Worm (Caenorhabditis elegans) whole organism, late embryonic: Measurements from ENCODE around the gene ttll-12.

Source experiments
- C08G9.2 ChIP-seq: sonication (generic microtip); optimal IDR thresholded peaks from 2 replicates; lab custom pipeline; 2016; ENCODE audit warnings: mild to moderate bottlenecking, missing genetic modification characterization, moderate library complexity, missing compliant biosample characterization
- C38D4.7 ChIP-seq: fragments of 200-800 bp; sonication (Bioruptor generic); optimal IDR thresholded peaks from 2 replicates; lab custom pipeline; 2018; ENCODE audit warnings: mild to moderate bottlenecking, missing genetic modification characterization, moderate library complexity, missing compliant biosample characterization
- Y22D7AL.16 ChIP-seq: sonication (generic microtip); optimal IDR thresholded peaks from 2 replicates; lab custom pipeline; 2016; ENCODE audit warnings: missing genetic modification characterization, missing compliant biosample characterization
- ceh-2 ChIP-seq: sonication (generic microtip); optimal IDR thresholded peaks from 2 replicates; lab custom pipeline; 2016; ENCODE audit warnings: missing genotype, missing genetic modification characterization, missing compliant biosample characterization
- ceh-22 ChIP-seq: sonication (generic microtip); optimal IDR thresholded peaks from 2 replicates; lab custom pipeline; 2017; ENCODE audit warnings: missing biosample characterization, missing genetic modification characterization
- ceh-24 ChIP-seq: sonication (generic microtip); optimal IDR thresholded peaks from 2 replicates; lab custom pipeline; 2016; ENCODE audit warnings: mild to moderate bottlenecking, missing genetic modification characterization, missing compliant biosample characterization
- ceh-31 ChIP-seq: sonication (generic microtip); optimal IDR thresholded peaks from 2 replicates; lab custom pipeline; 2016; ENCODE audit warnings: missing genetic modification characterization, missing compliant biosample characterization
- ceh-34 ChIP-seq: sonication (generic microtip); optimal IDR thresholded peaks from 2 replicates; lab custom pipeline; 2016; ENCODE audit warnings: mild to moderate bottlenecking, missing genetic modification characterization, missing compliant biosample characterization
- ceh-45 ChIP-seq: fragments of 200-800 bp; sonication (Bioruptor generic); IDR thresholded peaks from 2 replicates; pipeline ENCODE4 v1.3.6; 2022; ENCODE audit warnings: missing genetic modification reagents, missing genetic modification characterization, missing compliant biosample characterization
- ceh-6 ChIP-seq: fragments of 200-800 bp; sonication (Bioruptor generic); optimal IDR thresholded peaks from 2 replicates; lab custom pipeline; 2018; ENCODE audit warnings: mild to moderate bottlenecking, missing genetic modification characterization, missing compliant biosample characterization
- ceh-9 ChIP-seq: sonication (generic microtip); optimal IDR thresholded peaks from 2 replicates; lab custom pipeline; 2016; ENCODE audit warnings: mild to moderate bottlenecking, missing genetic modification characterization, inconsistent platforms, missing compliant biosample characterization
- elt-2 ChIP-seq: sonication (generic microtip); optimal IDR thresholded peaks from 2 replicates; lab custom pipeline; 2016; ENCODE audit warnings: missing genetic modification reagents, missing genetic modification characterization, missing compliant biosample characterization
- ets-4 ChIP-seq: sonication (generic microtip); optimal IDR thresholded peaks from 2 replicates; lab custom pipeline; 2016; ENCODE audit warnings: missing genetic modification characterization, missing compliant biosample characterization
- hlh-13 ChIP-seq: fragments of 200-800 bp; sonication (Bioruptor generic); optimal IDR thresholded peaks from 2 replicates; lab custom pipeline; 2018; ENCODE audit warnings: mild to moderate bottlenecking, missing genetic modification characterization, missing compliant biosample characterization
- hlh-30 ChIP-seq: sonication (generic microtip); optimal IDR thresholded peaks from 2 replicates; lab custom pipeline; 2017; ENCODE audit warnings: antibody characterized with exemption, missing genetic modification characterization, missing compliant biosample characterization; ENCODE audit not compliant: insufficient read depth
- madf-2 ChIP-seq: sonication (generic microtip); optimal IDR thresholded peaks from 2 replicates; lab custom pipeline; 2017; ENCODE audit warnings: missing genetic modification characterization, missing compliant biosample characterization
- nhr-232 ChIP-seq: sonication (generic microtip); optimal IDR thresholded peaks from 2 replicates; lab custom pipeline; 2016; ENCODE audit warnings: missing genetic modification characterization, missing compliant biosample characterization
- pros-1 ChIP-seq: fragments of 150-350 bp; optimal IDR thresholded peaks from 2 replicates; lab custom pipeline; 2014; ENCODE audit warnings: missing biosample characterization, missing genetic modification reagents, missing genetic modification characterization
- sox-2 ChIP-seq: fragments of 200-800 bp; sonication (Bioruptor generic); IDR thresholded peaks from 2 replicates; pipeline ENCODE4 v1.3.6; 2022; ENCODE audit warnings: missing genetic modification reagents, missing genetic modification characterization, missing compliant biosample characterization
- tbx-2 ChIP-seq: sonication (generic microtip); optimal IDR thresholded peaks from 2 replicates; lab custom pipeline; 2016; ENCODE audit warnings: missing genetic modification characterization, missing compliant biosample characterization
- ttx-3 ChIP-seq: sonication (generic microtip); optimal IDR thresholded peaks from 2 replicates; lab custom pipeline; 2016; ENCODE audit warnings: missing genetic modification reagents, missing genetic modification characterization, missing compliant biosample characterization
- unc-3 ChIP-seq, 2 experiments: fragments of 200-800 bp in 1 of 2; sonication (Bioruptor generic) in 1 of 2; sonication (generic microtip) in 1 of 2; conservative IDR thresholded peaks in 1 of 2; optimal IDR thresholded peaks in 1 of 2; 2 replicates each; pipeline versions ENCODE4 v1.3.6 to Lab custom; 2016 to 2022; ENCODE audit warnings: missing compliant biosample characterization in 2 of 2, missing genetic modification characterization in 2 of 2, missing genetic modification reagents in 1 of 2
- unc-42 ChIP-seq: sonication (generic microtip); optimal IDR thresholded peaks from 2 replicates; lab custom pipeline; 2016; ENCODE audit warnings: missing genotype, missing genetic modification characterization, missing compliant biosample characterization
- unc-55 ChIP-seq: sonication (generic microtip); optimal IDR thresholded peaks from 2 replicates; lab custom pipeline; 2017; ENCODE audit warnings: missing biosample characterization, missing genetic modification reagents, missing genetic modification characterization
- unc-86 ChIP-seq: sonication (generic microtip); optimal IDR thresholded peaks from 2 replicates; lab custom pipeline; 2016; ENCODE audit warnings: missing genetic modification characterization, missing compliant biosample characterization
- zip-5 ChIP-seq: sonication (generic microtip); optimal IDR thresholded peaks from 2 replicates; lab custom pipeline; 2016; ENCODE audit warnings: missing genetic modification characterization, missing compliant biosample characterization
- ztf-16 ChIP-seq: sonication (generic microtip); optimal IDR thresholded peaks from 2 replicates; lab custom pipeline; 2017; ENCODE audit warnings: missing genetic modification characterization, missing compliant biosample characterization

The ttll-12 gene

DNA sequence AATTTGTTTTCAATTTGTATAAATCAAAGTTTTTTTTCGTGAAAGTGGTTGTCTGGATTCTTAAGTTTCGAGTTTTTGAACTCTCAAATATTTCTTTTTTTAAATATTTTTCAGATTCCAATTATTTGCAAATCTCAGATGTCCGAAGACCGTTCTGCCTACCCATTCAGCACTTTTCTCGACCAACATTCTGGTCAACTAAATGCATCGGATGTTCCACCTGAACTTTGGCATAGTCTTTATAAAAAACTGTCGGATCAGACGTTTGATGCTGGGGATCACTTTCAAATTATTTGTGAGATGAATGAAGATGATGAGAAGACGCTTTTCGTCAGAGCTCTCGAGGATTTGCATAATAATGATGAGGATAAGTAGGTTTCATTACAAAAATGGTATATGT is at the start of gene ttll-12:
TSS of gene ttll-12 (plus strand) at position 139 of the 400 bp plus-strand sequence.
- no peak for TF ChIP-seq ceh-24 (tag; lab: Kevin White, UChicago)
- no peak for TF ChIP-seq madf-2
- no peak for TF ChIP-seq ceh-6
- no peak for TF ChIP-seq C08G9.2
- TF ChIP-seq ets-4 (tag; lab: Kevin White, UChicago) = no peak
- TF ChIP-seq ceh-45 = no peak
- no peak for TF ChIP-seq ceh-34
- no peak for TF ChIP-seq unc-3 (GFP tag; conservative IDR thresholded peaks at IDR 0.05; lab: Robert Waterston, UW)
- TF ChIP-seq unc-3 (tag; optimal IDR thresholded peaks at IDR 0.05; lab: Kevin White, UChicago) = no peak

DNA sequence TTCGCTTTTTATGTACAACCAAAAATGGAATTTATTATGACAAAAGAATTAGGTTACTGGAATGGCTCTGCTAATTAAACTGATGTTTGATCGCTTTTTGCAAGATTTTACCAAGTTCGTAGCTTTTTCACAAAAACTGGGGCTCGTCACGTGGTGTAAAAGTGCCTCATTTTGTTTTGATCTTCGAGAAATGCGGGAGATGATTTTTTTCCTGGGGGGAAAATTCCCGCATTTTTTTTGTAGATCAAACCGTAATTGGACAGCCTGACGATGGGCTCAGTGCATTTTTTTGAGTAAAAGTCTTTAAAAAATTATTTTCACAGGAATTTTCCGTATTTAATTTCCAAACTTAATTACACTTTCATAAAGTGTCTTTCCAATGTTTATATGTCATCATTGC is 49.7 kb upstream of the ttll-12 start:
- TF ChIP-seq hlh-13 (GFP tag; lab: Kevin White, UChicago) (no peak), ttx-3 (no peak), zip-5 (tag; lab: Kevin White, UChicago) (no peak), C38D4.7 (GFP tag; lab: Kevin White, UChicago) (no peak), elt-2 (tag; lab: Kevin White, UChicago) (no peak)

ce11 chrII:9291632-9292031 is 47.2 kb upstream of the ttll-12 start, which contains the start of gene acs-7:
Gene acs-7, plus strand, starts transcription at chrII:9292017.
- TF ChIP-seq Y22D7AL.16 (tag; lab: Kevin White, UChicago) (no peak), elt-2 (tag; lab: Kevin White, UChicago) (peak; percentile 94)

DNA sequence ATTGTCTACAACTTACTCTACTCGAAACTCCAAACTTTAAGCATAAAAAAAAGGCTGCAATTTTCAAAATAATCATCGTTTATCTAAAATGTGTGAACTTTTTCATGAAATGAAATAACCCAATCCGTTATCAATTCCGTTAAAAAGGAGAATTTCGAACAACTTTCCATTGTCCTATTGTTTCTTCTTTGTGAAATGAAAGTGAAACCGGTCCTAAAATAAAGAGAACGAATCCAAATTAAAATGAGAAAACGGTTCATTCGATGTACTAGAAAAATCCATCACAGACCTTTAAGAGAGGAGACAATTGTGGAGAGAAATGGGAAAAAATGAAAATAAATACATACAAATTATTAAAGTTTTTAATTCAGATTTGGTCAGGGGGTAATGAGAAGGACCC is 43.1 kb upstream of the ttll-12 start, which contains the start of gene C01G6.9:
TSS of gene C01G6.9 (minus strand) at position 141 of the 400 bp plus-strand sequence.
- TF ChIP-seq sox-2 (GFP tag; lab: Robert Waterston, UW) (no peak), ttx-3 (no peak), pros-1 (tag; lab: Kevin White, UChicago) (no peak), ets-4 (tag; lab: Kevin White, UChicago) (no peak), Y22D7AL.16 (tag; lab: Kevin White, UChicago) (no peak), ceh-6 (no peak), ceh-22 (tag; lab: Kevin White, UChicago) (no peak), nhr-232 (tag; lab: Kevin White, UChicago) (no peak), ceh-2 (tag; lab: Kevin White, UChicago) (no peak)

DNA sequence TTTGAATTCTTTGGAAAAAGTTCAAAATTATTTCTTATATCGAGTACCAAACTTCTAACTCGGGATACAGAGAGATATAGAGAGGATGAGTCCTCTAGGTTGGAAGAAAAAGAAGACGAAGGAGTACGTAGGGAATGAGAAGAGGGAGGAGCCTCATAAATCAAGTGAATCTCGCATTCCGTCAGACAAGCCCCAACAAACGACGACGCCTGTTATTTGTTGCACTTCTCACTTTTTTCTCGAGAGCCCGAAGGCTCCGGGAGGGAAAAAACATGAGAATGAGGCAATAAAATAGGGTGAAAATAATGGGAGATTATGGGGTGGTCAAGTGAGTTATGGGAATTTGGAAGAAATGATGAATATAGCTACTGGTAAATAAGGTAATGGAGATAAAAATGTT is 39.1 kb upstream of the ttll-12 start:
- peak; percentile 45 for TF ChIP-seq unc-55
- TF ChIP-seq ceh-9 (tag; lab: Kevin White, UChicago) = no peak
- TF ChIP-seq, all 69 proteins: peak for 1

DNA sequence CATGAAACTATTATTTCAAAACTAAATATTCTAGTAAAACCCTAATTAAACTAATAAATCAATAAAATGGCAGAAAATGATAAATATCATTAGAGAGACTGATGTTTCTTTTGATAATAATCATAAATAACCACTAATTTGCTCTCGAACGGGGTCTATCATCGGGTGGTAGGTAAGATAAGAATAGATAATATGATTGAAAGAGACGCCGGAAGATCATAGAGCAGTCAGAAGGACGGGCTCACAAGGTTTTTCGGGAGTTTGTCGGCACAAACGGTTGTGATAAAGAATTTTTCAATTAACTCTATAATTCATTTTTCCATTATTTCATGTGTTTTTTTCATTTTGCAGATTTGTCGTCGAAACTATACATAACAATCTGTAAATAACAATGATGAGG is 37.7 kb upstream of the ttll-12 start:
- TF ChIP-seq elt-2 (tag; lab: Kevin White, UChicago) (peak; percentile 90), ceh-24 (tag; lab: Kevin White, UChicago) (no peak), unc-55 (peak; percentile 13)

- no peak for TF ChIP-seq Y22D7AL.16 (tag; lab: Kevin White, UChicago)
- TF ChIP-seq tbx-2 (tag; lab: Kevin White, UChicago) = no peak
- no peak for TF ChIP-seq unc-86 (tag; lab: Kevin White, UChicago)
- TF ChIP-seq hlh-30 = no peak
Observed at ce11 chrII:9303545-9303944, 35.3 kb upstream of the ttll-12 start.

- peak; percentile 3 for TF ChIP-seq ceh-31 (tag; lab: Kevin White, UChicago)
- TF ChIP-seq unc-42 (tag; lab: Kevin White, UChicago) = peak; percentile 73
- no peak for TF ChIP-seq hlh-13 (GFP tag; lab: Kevin White, UChicago)
- TF ChIP-seq ztf-16 (tag; lab: Kevin White, UChicago) = no peak
- TF ChIP-seq tbx-2 (tag; lab: Kevin White, UChicago) = peak; percentile 5
Observed at ce11 chrII:9304849-9305248, 33.9 kb upstream of the ttll-12 start.
